Fruit fly (Drosophila melanogaster): ENCODE measurements around the gene RpL9.

The RpL9 gene

DNA sequence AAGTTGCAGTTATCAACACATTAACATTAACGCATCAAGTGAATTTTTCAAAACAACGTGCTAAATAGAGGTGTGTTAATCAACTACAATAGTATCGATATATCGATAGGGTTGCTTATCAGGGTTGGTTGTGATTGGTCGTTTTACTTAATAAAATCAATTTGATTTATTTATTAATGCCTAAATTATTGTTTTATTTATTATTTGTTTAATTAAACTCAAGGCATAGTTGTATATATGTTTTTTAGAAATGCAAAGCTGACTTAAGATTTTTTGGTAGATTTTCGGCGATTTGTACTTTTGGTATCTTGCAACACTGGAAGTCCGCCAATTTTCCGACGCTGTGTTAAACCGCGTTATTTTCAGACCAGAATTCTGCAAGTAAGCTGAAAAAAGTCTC is 7.0 kb upstream of the RpL9 start, which contains the start of the genes Art8 and dUTPase (continued):
- TF ChIP-seq CG18599 (GFP tag; optimal IDR thresholded peaks at IDR 0.05) (no peak), tap (tag; optimal IDR thresholded peaks at IDR 0.05) (no peak), CG12071 (GFP tag; optimal IDR thresholded peaks at IDR 0.05) (no peak), gce (GFP tag; IDR thresholded peaks at IDR 0.05) (no peak), pita (GFP tag; optimal IDR thresholded peaks at IDR 0.05) (no peak), Hr39 (optimal IDR thresholded peaks at IDR 0.05) (no peak), NFAT (GFP tag; IDR thresholded peaks at IDR 0.05) (peak; percentile 64), Side (GFP tag; optimal IDR thresholded peaks at IDR 0.05) (no peak), CG6175 (GFP tag; IDR thresholded peaks at IDR 0.05) (no peak), CG4328 (GFP tag; optimal IDR thresholded peaks at IDR 0.05) (peak; percentile 21), bab2 (GFP tag; optimal IDR thresholded peaks at IDR 0.05) (no peak), CG14860 (GFP tag; IDR thresholded peaks at IDR 0.05; ENCODE audit: partially characterized antibody) (peak; percentile 77), CG18619 (GFP tag; optimal IDR thresholded peaks at IDR 0.05) (peak; percentile 14), Optix (GFP tag; IDR thresholded peaks at IDR 0.05) (no peak), CG9609 (GFP tag; optimal IDR thresholded peaks at IDR 0.05) (no peak), CG14441 (GFP tag; IDR thresholded peaks at IDR 0.05) (peak; percentile 48), CG7556 (GFP tag; optimal IDR thresholded peaks at IDR 0.05) (peak; percentile 63), Neu2 (GFP tag; optimal IDR thresholded peaks at IDR 0.05; ENCODE audit: borderline replicate concordance) (no peak), CG2678 (tag; optimal IDR thresholded peaks at IDR 0.05) (no peak), CG4730 (GFP tag; IDR thresholded peaks at IDR 0.05) (peak; percentile 61), Hr3 (GFP tag; optimal IDR thresholded peaks at IDR 0.05) (peak; percentile 75), crp (GFP tag; optimal IDR thresholded peaks at IDR 0.05) (no peak), aop (GFP tag; IDR thresholded peaks at IDR 0.05) (no peak), dm (GFP tag; optimal IDR thresholded peaks at IDR 0.05) (peak; percentile 63), zen2 (GFP tag; IDR thresholded peaks at IDR 0.05; ENCODE audit: partially characterized antibody) (no peak; the same call in 2 of the 3 replicates), CG11093 (GFP tag; IDR thresholded peaks at IDR 0.05) (no peak), ftz-f1 (GFP tag; optimal IDR thresholded peaks at IDR 0.05) (no peak), vnd (GFP tag; IDR thresholded peaks at IDR 0.05; ENCODE audit: partially characterized antibody) (peak; percentile 68), Xrp1 (GFP tag; IDR thresholded peaks at IDR 0.05) (peak; percentile 80), BEAF-32 (GFP tag; optimal IDR thresholded peaks at IDR 0.05) (peak; percentile 92), Usf (GFP tag; optimal IDR thresholded peaks at IDR 0.05) (no peak), ind (GFP tag; optimal IDR thresholded peaks at IDR 0.05) (peak; percentile 77), her (GFP tag; optimal IDR thresholded peaks at IDR 0.05) (no peak), CG10147 (GFP tag; optimal IDR thresholded peaks at IDR 0.05) (no peak), CG30403 (GFP tag; optimal IDR thresholded peaks at IDR 0.05) (peak; percentile 87), CG4424 (GFP tag; optimal IDR thresholded peaks at IDR 0.05) (peak; percentile 84), en (GFP tag; optimal IDR thresholded peaks at IDR 0.05) (no peak), CG18764 (GFP tag; optimal IDR thresholded peaks at IDR 0.05) (peak; percentile 72), HLHmδ (GFP tag; optimal IDR thresholded peaks at IDR 0.05) (no peak), CG10979 (tag; optimal IDR thresholded peaks at IDR 0.05) (peak; percentile 69), CG1024 (GFP tag; IDR thresholded peaks at IDR 0.05) (0 out of 2 replicates have a peak, but pooled peaks have one; percentile 34), Antp (GFP tag; optimal IDR thresholded peaks at IDR 0.05) (peak; percentile 39), gfzf (GFP tag; optimal IDR thresholded peaks at IDR 0.05) (peak; percentile 54), insv (GFP tag; optimal IDR thresholded peaks at IDR 0.05) (peak in 1 of 2 experiments; percentile 25), HLH54F (GFP tag; optimal IDR thresholded peaks at IDR 0.05) (peak; percentile 45), CG7786 (GFP tag; optimal IDR thresholded peaks at IDR 0.05) (peak; percentile 13), B-H1 (GFP tag; IDR thresholded peaks at IDR 0.05) (no peak), CG7372 (GFP tag; IDR thresholded peaks at IDR 0.05) (no peak), CG17328 (GFP tag; IDR thresholded peaks at IDR 0.05) (peak; percentile 56; the same call in 1 of the 2 replicates), bsh (GFP tag; optimal IDR thresholded peaks at IDR 0.05) (peak in 1 of 2 experiments; percentile 70), CG12299 (tag; optimal IDR thresholded peaks at IDR 0.05) (peak; percentile 51)

Measured in whole organism, embryonic.